Fruit fly (Drosophila melanogaster) whole organism, prepupa: ENCODE measurements around the gene Cul6.

Source experiments
- Blimp-1 ChIP-seq: fragments of 200-800 bp; sonication (Bioruptor generic); optimal IDR thresholded peaks from 3 replicates; lab custom pipeline; 2017; ENCODE audit warnings: missing biosample characterization, missing genetic modification characterization, mild to moderate bottlenecking, moderate library complexity, missing genetic modification reagents
- CG10631 ChIP-seq: fragments of 200-800 bp; sonication (Bioruptor generic); optimal IDR thresholded peaks from 2 replicates; lab custom pipeline; 2016; ENCODE audit warnings: missing biosample characterization, missing genetic modification characterization
- CG11294 ChIP-seq: fragments of 200-800 bp; sonication (Bioruptor generic); IDR thresholded peaks from 2 replicates; pipeline ENCODE4 v1.3.6; 2022; ENCODE audit warnings: missing biosample characterization, missing genetic modification characterization
- CG11902 ChIP-seq: fragments of 200-800 bp; sonication (Bioruptor generic); optimal IDR thresholded peaks from 3 replicates; lab custom pipeline; 2016; ENCODE audit warnings: missing biosample characterization, missing genetic modification characterization
- CG15336 ChIP-seq: fragments of 200-800 bp; sonication (Bioruptor generic); IDR thresholded peaks from 2 replicates; pipeline ENCODE4 v1.3.6; 2022; ENCODE audit warnings: missing biosample characterization, missing genetic modification characterization
- CG16779 ChIP-seq: fragments of 200-800 bp; sonication (Bioruptor generic); optimal IDR thresholded peaks from 3 replicates; lab custom pipeline; 2017; ENCODE audit warnings: missing biosample characterization, mild to moderate bottlenecking, missing genetic modification characterization
- CG3032 ChIP-seq: fragments of 200-800 bp; optimal IDR thresholded peaks from 2 replicates; lab custom pipeline; 2019; ENCODE audit warnings: missing biosample characterization, mild to moderate bottlenecking, missing genetic modification characterization, moderate library complexity
- CG31627 ChIP-seq: fragments of 200-800 bp; sonication (Bioruptor generic); optimal IDR thresholded peaks from 3 replicates; lab custom pipeline; 2016; ENCODE audit warnings: missing biosample characterization, missing genetic modification characterization
- CG34406 ChIP-seq: fragments of 200-800 bp; sonication (Bioruptor generic); optimal IDR thresholded peaks from 3 replicates; lab custom pipeline; 2016; ENCODE audit warnings: missing biosample characterization, missing genetic modification characterization
- CG4318 ChIP-seq: fragments of 200-800 bp; sonication (Bioruptor generic); optimal IDR thresholded peaks from 3 replicates; lab custom pipeline; 2017; ENCODE audit warnings: missing biosample characterization, mild to moderate bottlenecking, missing genetic modification characterization
- CG6163 ChIP-seq: fragments of 200-800 bp; sonication (Bioruptor generic); IDR thresholded peaks from 3 replicates; pipeline ENCODE4 v1.3.6; 2022; ENCODE audit warnings: missing biosample characterization, missing genetic modification characterization
- CG6792 ChIP-seq: fragments of 200-800 bp; sonication (Bioruptor generic); optimal IDR thresholded peaks from 3 replicates; lab custom pipeline; 2016; ENCODE audit warnings: missing biosample characterization, missing genetic modification characterization
- CG6808 ChIP-seq: fragments of 200-800 bp; sonication (Bioruptor generic); optimal IDR thresholded peaks from 3 replicates; lab custom pipeline; 2017; ENCODE audit warnings: missing biosample characterization, missing genetic modification characterization, mild to moderate bottlenecking, moderate library complexity, missing genetic modification reagents
- CG6854 ChIP-seq: fragments of 200-800 bp; sonication (Bioruptor generic); optimal IDR thresholded peaks from 2 replicates; lab custom pipeline; 2017; ENCODE audit warnings: missing biosample characterization, mild to moderate bottlenecking, missing genetic modification characterization
- CG8119 ChIP-seq: fragments of 200-800 bp; sonication (Bioruptor generic); IDR thresholded peaks from 3 replicates; pipeline ENCODE4 v1.3.6; 2022; ENCODE audit warnings: missing biosample characterization, missing genetic modification characterization
- CG8632 ChIP-seq: fragments of 200-800 bp; sonication (Bioruptor generic); optimal IDR thresholded peaks from 3 replicates; lab custom pipeline; 2016; ENCODE audit warnings: missing biosample characterization, missing genetic modification characterization
- CG9139 ChIP-seq: fragments of 200-800 bp; sonication (Bioruptor generic); optimal IDR thresholded peaks from 3 replicates; lab custom pipeline; 2017; ENCODE audit warnings: missing biosample characterization, mild to moderate bottlenecking, missing genetic modification characterization
- Eip78C ChIP-seq: fragments of 200-800 bp; sonication (Bioruptor generic); peaks from one replicate; lab custom pipeline; 2016; ENCODE audit warnings: missing biosample characterization, missing genetic modification characterization
- Ets21C ChIP-seq: fragments of 200-800 bp; sonication (Bioruptor generic); optimal IDR thresholded peaks from 3 replicates; lab custom pipeline; 2016; ENCODE audit warnings: missing biosample characterization, missing genetic modification characterization
- Ets96B ChIP-seq: fragments of 200-800 bp; optimal IDR thresholded peaks from 2 replicates; lab custom pipeline; 2019; ENCODE audit warnings: missing biosample characterization, mild to moderate bottlenecking, missing genetic modification characterization, moderate library complexity
- Gug ChIP-seq: fragments of 200-800 bp; sonication (Bioruptor generic); IDR thresholded peaks from 2 replicates; pipeline ENCODE4 v1.3.6; 2022; ENCODE audit warnings: missing biosample characterization, missing genetic modification characterization
- Hr38 ChIP-seq: sonication (Bioruptor generic); optimal IDR thresholded peaks from 2 replicates; lab custom pipeline; 2016; ENCODE audit warnings: missing biosample characterization, missing genetic modification characterization
- Hr4 ChIP-seq: fragments of 200-800 bp; sonication (Bioruptor generic); optimal IDR thresholded peaks from 3 replicates; lab custom pipeline; 2016; ENCODE audit warnings: missing biosample characterization, missing genetic modification characterization
- Lpt ChIP-seq: fragments of 200-800 bp; sonication (Bioruptor generic); optimal IDR thresholded peaks from 3 replicates; lab custom pipeline; 2016; ENCODE audit warnings: missing biosample characterization, missing genetic modification characterization
- Met ChIP-seq: fragments of 200-800 bp; sonication (Bioruptor generic); optimal IDR thresholded peaks from 3 replicates; lab custom pipeline; 2016; ENCODE audit warnings: missing biosample characterization, missing genetic modification characterization
- OdsH ChIP-seq: fragments of 200-800 bp; sonication (Bioruptor generic); optimal IDR thresholded peaks from 3 replicates; lab custom pipeline; 2016; ENCODE audit warnings: missing biosample characterization, missing genetic modification characterization
- Smox ChIP-seq: fragments of 200-800 bp; sonication (Bioruptor generic); optimal IDR thresholded peaks from 3 replicates; lab custom pipeline; 2016; ENCODE audit warnings: missing biosample characterization, missing genetic modification characterization
- Sox102F ChIP-seq: fragments of 200-800 bp; sonication (Bioruptor generic); optimal IDR thresholded peaks from 2 replicates; lab custom pipeline; 2016; ENCODE audit warnings: missing biosample characterization, mild to moderate bottlenecking, missing genetic modification characterization
- Sox14 ChIP-seq: fragments of 200-800 bp; sonication (Bioruptor generic); optimal IDR thresholded peaks from 3 replicates; lab custom pipeline; 2016; ENCODE audit warnings: missing biosample characterization, missing genetic modification characterization
- Sox15 ChIP-seq: fragments of 200-800 bp; sonication (Bioruptor generic); optimal IDR thresholded peaks from 3 replicates; lab custom pipeline; 2016; ENCODE audit warnings: missing biosample characterization, missing genetic modification characterization
- cyc ChIP-seq: fragments of 200-800 bp; sonication (Bioruptor generic); optimal IDR thresholded peaks from 3 replicates; lab custom pipeline; 2016; ENCODE audit warnings: missing biosample characterization, missing genetic modification characterization
- dac ChIP-seq: fragments of 200-800 bp; sonication (Bioruptor generic); optimal IDR thresholded peaks from 2 replicates; lab custom pipeline; 2017; ENCODE audit warnings: missing biosample characterization, mild to moderate bottlenecking, missing genetic modification characterization
- dsx ChIP-seq: fragments of 200-800 bp; optimal IDR thresholded peaks from 3 replicates; lab custom pipeline; 2019; ENCODE audit warnings: missing biosample characterization, mild to moderate bottlenecking, missing genetic modification characterization, moderate library complexity; ENCODE audit not compliant: poor library complexity, severe bottlenecking
- eg ChIP-seq: fragments of 200-800 bp; sonication (Bioruptor generic); IDR thresholded peaks from 3 replicates; pipeline ENCODE4 v1.3.6; 2022; ENCODE audit warnings: missing biosample characterization, missing genetic modification characterization
- fd59A ChIP-seq: fragments of 200-800 bp; sonication (Bioruptor generic); optimal IDR thresholded peaks from 2 replicates; lab custom pipeline; 2017; ENCODE audit warnings: missing biosample characterization, mild to moderate bottlenecking, missing genetic modification characterization, missing genetic modification reagents
- fkh ChIP-seq: fragments of 200-800 bp; sonication (Bioruptor generic); optimal IDR thresholded peaks from 3 replicates; lab custom pipeline; 2017; ENCODE audit warnings: missing biosample characterization, mild to moderate bottlenecking, missing genetic modification characterization, moderate library complexity
- pdm3 ChIP-seq: fragments of 200-800 bp; sonication (Bioruptor generic); optimal IDR thresholded peaks from 3 replicates; lab custom pipeline; 2016; ENCODE audit warnings: missing biosample characterization, missing genetic modification characterization
- spab ChIP-seq: fragments of 200-800 bp; sonication (Bioruptor generic); optimal IDR thresholded peaks from 2 replicates; lab custom pipeline; 2017; ENCODE audit warnings: missing biosample characterization, mild to moderate bottlenecking, missing genetic modification characterization, missing genetic modification reagents
- ss ChIP-seq, 2 experiments: fragments of 200-800 bp; sonication (Bioruptor generic); optimal IDR thresholded peaks; 2 replicates in 1 of 2; 3 replicates in 1 of 2; lab custom pipeline; 2017 to 2018; ENCODE audit warnings: mild to moderate bottlenecking in 2 of 2, missing biosample characterization in 2 of 2, missing genetic modification characterization in 2 of 2, moderate library complexity in 1 of 2
- svp ChIP-seq: fragments of 200-800 bp; sonication (Bioruptor generic); peaks from one replicate; lab custom pipeline; 2016; ENCODE audit warnings: missing biosample characterization, missing genetic modification characterization
- topi ChIP-seq: fragments of 200-800 bp; sonication (Bioruptor generic); optimal IDR thresholded peaks from 3 replicates; lab custom pipeline; 2016; ENCODE audit warnings: missing biosample characterization, missing genetic modification characterization
- vri ChIP-seq: fragments of 200-800 bp; sonication (Bioruptor generic); optimal IDR thresholded peaks from 3 replicates; lab custom pipeline; 2016; ENCODE audit warnings: missing biosample characterization, mild to moderate bottlenecking, missing genetic modification characterization

Gene Cul6

DNA sequence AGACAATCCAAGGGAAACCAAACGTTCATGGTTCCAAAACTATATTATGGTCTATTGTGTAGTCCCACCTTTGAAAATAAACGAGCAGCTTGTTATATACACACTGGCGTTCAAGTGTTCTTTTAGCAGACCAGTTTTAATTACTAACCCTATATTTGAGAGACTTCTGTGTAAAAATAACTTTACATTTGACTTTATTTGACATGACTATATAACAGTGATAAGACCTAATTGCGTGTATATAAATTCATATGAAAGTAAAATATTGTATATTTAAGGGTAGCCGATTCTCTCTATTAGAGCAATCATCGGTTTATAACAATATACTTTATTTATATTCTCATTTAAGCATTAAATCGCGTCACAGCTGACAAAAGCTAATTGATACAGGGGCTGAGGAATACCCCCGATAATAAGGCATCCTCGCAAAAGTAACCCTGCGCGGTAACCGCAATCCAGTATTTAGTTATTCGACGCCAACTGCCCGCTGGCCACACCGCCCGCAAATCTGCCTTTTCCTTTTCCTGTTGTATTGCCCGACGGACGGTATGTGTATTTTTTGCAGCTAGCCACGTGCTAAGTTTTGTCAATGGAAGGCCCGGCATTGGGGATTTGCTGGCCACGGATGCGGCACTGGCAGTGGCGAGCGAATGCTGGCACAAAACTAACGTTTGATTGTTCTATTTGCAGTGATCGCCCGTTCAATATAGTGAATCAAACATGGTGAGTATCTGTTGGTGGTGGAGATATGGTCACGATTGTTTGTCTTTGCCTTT, 30.0 kb upstream of the Cul6 start, which contains the start of gene RpS4 (continued):
- TF ChIP-seq Blimp-1 (GFP tag; lab: Kevin White, UChicago) (peak; percentile 79), CG9139 (GFP tag; lab: Kevin White, UChicago) (peak; percentile 93), CG4318 (GFP tag; lab: Kevin White, UChicago) (no peak), Sox14 (GFP tag; lab: Kevin White, UChicago) (peak; percentile 60), pdm3 (GFP tag; lab: Kevin White, UChicago) (peak; percentile 83), OdsH (GFP tag; lab: Kevin White, UChicago) (peak; percentile 76), Ets21C (GFP tag; lab: Kevin White, UChicago) (peak; percentile 64), fkh (GFP tag; lab: Kevin White, UChicago) (peak; percentile 79), CG11294 (GFP tag; lab: Robert Waterston, UW) (peak; percentile 36; the same call in 1 of the 2 replicates), CG6808 (GFP tag; lab: Kevin White, UChicago) (peak; percentile 79), CG34406 (peak; percentile 82), CG11902 (GFP tag; lab: Kevin White, UChicago) (peak; percentile 68), svp (GFP tag; lab: Kevin White, UChicago) (peak; percentile 84), Smox (GFP tag; lab: Kevin White, UChicago) (peak; percentile 70), CG8632 (peak; percentile 74), spab (GFP tag; lab: Kevin White, UChicago) (peak; percentile 74), dac (GFP tag; lab: Kevin White, UChicago) (peak; percentile 63), ss (GFP tag; optimal IDR thresholded peaks at IDR 0.05; lab: Kevin White, UChicago) (peak; percentile 89 to 95), Hr38 (GFP tag; lab: Kevin White, UChicago) (no peak), topi (GFP tag; lab: Kevin White, UChicago) (peak; percentile 82), vri (GFP tag; lab: Kevin White, UChicago) (peak; percentile 86), CG3032 (tag; lab: Kevin White, UChicago) (peak; percentile 69)

DNA sequence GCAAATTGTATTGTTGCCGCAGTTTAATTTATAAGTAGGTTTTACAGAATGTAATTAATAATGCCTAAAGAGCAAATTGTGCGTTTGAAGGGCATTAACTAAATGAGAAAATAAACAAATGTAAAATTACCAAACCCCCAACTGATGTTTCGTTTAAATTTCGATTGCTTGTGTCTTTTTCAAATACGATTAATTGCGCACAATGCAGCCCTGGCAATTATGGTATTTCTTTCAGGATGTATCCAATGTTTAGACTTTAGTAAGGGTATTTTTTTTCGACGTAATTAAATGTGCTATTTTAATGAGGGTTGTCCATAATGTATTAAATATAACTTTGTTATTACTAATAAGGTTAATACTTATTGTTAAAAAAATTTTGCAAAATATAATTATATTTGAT, 29.4 kb upstream of the Cul6 start:
- TF ChIP-seq Lpt (GFP tag; lab: Kevin White, UChicago) (no peak), CG11902 (GFP tag; lab: Kevin White, UChicago) (no peak), CG8119 (GFP tag; lab: Robert Waterston, UW) (no peak), Gug (no peak), fd59A (GFP tag; lab: Kevin White, UChicago) (no peak), Eip78C (GFP tag; lab: Kevin White, UChicago) (no peak), dac (GFP tag; lab: Kevin White, UChicago) (no peak), CG6808 (GFP tag; lab: Kevin White, UChicago) (no peak), Sox102F (GFP tag; lab: Kevin White, UChicago) (no peak), CG16779 (tag; lab: Kevin White, UChicago) (no peak), Ets96B (no peak), fkh (GFP tag; lab: Kevin White, UChicago) (no peak), CG10631 (GFP tag; lab: Kevin White, UChicago) (no peak), Hr38 (GFP tag; lab: Kevin White, UChicago) (no peak), Hr4 (GFP tag; lab: Kevin White, UChicago) (no peak), cyc (no peak), CG6854 (GFP tag; lab: Kevin White, UChicago) (no peak)

DNA sequence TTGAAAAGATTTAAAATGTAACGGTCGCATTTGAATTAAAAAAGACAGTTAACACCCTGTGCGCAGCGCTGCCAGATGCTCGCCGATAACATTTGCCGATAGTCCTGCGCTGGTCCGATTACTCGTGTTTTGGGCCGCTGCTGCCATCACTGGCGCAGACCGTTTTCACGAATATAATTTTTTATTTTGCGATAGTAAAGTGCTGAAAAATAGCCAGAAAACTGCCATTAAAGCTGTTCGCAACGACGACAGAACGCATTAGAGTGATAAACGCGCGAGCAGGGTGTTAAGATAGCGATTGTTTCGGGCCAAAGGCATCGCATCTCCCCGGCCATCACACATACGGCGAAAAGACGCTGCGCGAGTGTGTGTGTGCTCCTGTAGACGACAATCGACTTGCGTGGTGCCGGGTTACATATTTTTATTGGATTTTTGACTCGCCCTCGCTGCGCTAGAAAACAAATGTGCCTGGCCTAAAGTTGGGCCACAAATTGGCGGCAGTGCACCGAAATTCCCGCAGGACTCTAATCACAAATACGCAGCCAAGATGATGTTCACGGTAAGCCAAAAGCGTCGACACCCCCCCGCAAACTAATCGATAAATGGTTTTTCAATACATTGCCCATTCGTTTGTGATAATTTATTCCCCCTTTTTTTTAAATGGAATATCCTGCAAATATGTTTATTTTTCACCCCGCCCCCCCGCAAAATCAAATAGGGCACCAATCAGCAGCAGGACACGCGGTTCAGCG, 25.4 kb upstream of the Cul6 start, which contains the start of gene Srrm1:
TSS of gene Srrm1 (plus strand) at position 116 of the 752 bp plus-strand sequence.
- TF ChIP-seq Sox15 (GFP tag; lab: Kevin White, UChicago), result no peak
- TF ChIP-seq fd59A (GFP tag; lab: Kevin White, UChicago), result no peak
- TF ChIP-seq Sox14 (GFP tag; lab: Kevin White, UChicago), result no peak
- TF ChIP-seq Sox102F (GFP tag; lab: Kevin White, UChicago), result no peak
- peak; percentile 69 for TF ChIP-seq svp (GFP tag; lab: Kevin White, UChicago)
- no peak for TF ChIP-seq spab (GFP tag; lab: Kevin White, UChicago)
- peak; percentile 40 for TF ChIP-seq CG31627 (GFP tag; lab: Kevin White, UChicago)
- no peak for TF ChIP-seq CG6163 (GFP tag; lab: Robert Waterston, UW)
- no peak for TF ChIP-seq CG8632
- no peak for TF ChIP-seq dac (GFP tag; lab: Kevin White, UChicago)
- TF ChIP-seq CG11902 (GFP tag; lab: Kevin White, UChicago), result no peak
- TF ChIP-seq topi (GFP tag; lab: Kevin White, UChicago), result peak; percentile 21
- TF ChIP-seq dsx, result no peak
- peak; percentile 15 for TF ChIP-seq Met (GFP tag; lab: Kevin White, UChicago)
- TF ChIP-seq Hr38 (GFP tag; lab: Kevin White, UChicago), result no peak
- no peak for TF ChIP-seq CG6792 (GFP tag; lab: Kevin White, UChicago)
- peak; percentile 24 for TF ChIP-seq cyc
- TF ChIP-seq CG15336 (GFP tag; lab: Robert Waterston, UW), result 0 out of 2 replicates have a peak, but pooled peaks have one; percentile 13
- TF ChIP-seq ss (GFP tag; optimal IDR thresholded peaks at IDR 0.05; lab: Kevin White, UChicago), result peak in 1 of 2 experiments; percentile 8
- no peak for TF ChIP-seq CG4318 (GFP tag; lab: Kevin White, UChicago)
- TF ChIP-seq eg, result no peak
